Worm (Caenorhabditis elegans) whole organism, mixed stage, embryonic: ENCODE data around the gene ZK622.4.

ENCODE experiments used
- blmp-1 ChIP-seq: fragments of 150-350 bp; optimal IDR thresholded peaks from 2 replicates; lab custom pipeline; 2014; ENCODE audit warnings: missing biosample characterization, missing genetic modification characterization
- ceh-43 ChIP-seq: fragments of 200-800 bp; sonication (Bioruptor generic); optimal IDR thresholded peaks from 2 replicates; lab custom pipeline; 2018; ENCODE audit warnings: mild to moderate bottlenecking, missing genetic modification characterization, moderate library complexity, missing compliant biosample characterization
- drap-1 ChIP-seq: fragments of 200-800 bp; sonication (Bioruptor generic); optimal IDR thresholded peaks from 3 replicates; lab custom pipeline; 2018; ENCODE audit warnings: mild to moderate bottlenecking, missing genetic modification characterization, missing compliant biosample characterization
- lin-13 ChIP-seq: fragments of 150-350 bp; optimal IDR thresholded peaks from 2 replicates; lab custom pipeline; 2014; ENCODE audit warnings: missing biosample characterization, missing genetic modification characterization
- lsy-2 ChIP-seq: fragments of 150-350 bp; optimal IDR thresholded peaks from 2 replicates; lab custom pipeline; 2014; ENCODE audit warnings: missing biosample characterization, missing genetic modification characterization
- nhr-76 ChIP-seq: sonication (generic microtip); optimal IDR thresholded peaks from 2 replicates; lab custom pipeline; 2017; ENCODE audit warnings: missing biosample characterization, missing genetic modification characterization
- pha-4 ChIP-seq: fragments of 150-350 bp; optimal IDR thresholded peaks from 2 replicates; lab custom pipeline; 2018; ENCODE audit warnings: missing biosample characterization, missing genetic modification reagents, missing genetic modification characterization
- unc-120 ChIP-seq: sonication (generic microtip); optimal IDR thresholded peaks from 2 replicates; lab custom pipeline; 2017; ENCODE audit warnings: missing genetic modification characterization, missing compliant biosample characterization; ENCODE audit not compliant: poor library complexity, severe bottlenecking
- unc-39 ChIP-seq: fragments of 150-350 bp; optimal IDR thresholded peaks from 2 replicates; lab custom pipeline; 2014; ENCODE audit warnings: missing biosample characterization, missing genetic modification characterization
- ztf-11 ChIP-seq: fragments of 150-350 bp; optimal IDR thresholded peaks from 2 replicates; lab custom pipeline; 2014; ENCODE audit warnings: missing biosample characterization, missing genetic modification characterization

DNA sequence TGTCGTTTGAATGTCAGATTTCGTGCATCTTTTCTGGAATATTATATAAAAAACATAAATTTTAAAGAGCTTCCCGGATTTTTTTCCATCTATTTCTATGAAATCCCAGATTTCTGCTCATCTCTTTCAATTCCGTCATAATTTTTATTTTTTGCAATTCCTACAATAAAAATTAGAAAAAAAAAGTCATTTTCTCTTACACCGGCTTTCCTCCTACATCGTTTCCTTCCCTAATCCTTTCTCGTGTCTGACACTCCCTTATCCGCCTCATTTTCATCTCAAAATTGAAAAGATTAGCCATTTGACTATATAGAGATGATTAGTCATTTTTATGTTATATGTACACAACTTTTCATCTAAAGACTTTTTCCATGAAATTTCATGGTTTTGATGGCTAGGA lies 18.3 kb downstream of the ZK622.4 start:
- TF ChIP-seq lin-13 (no peak), drap-1 (no peak), unc-120 (tag; lab: Kevin White, UChicago) (no peak), ztf-11 (no peak), nhr-76 (tag; lab: Kevin White, UChicago) (no peak), pha-4 (tag; lab: Kevin White, UChicago) (no peak), blmp-1 (tag; lab: Kevin White, UChicago) (no peak), unc-39 (tag; lab: Kevin White, UChicago) (no peak), ceh-43 (GFP tag; lab: Kevin White, UChicago) (no peak), lsy-2 (tag; lab: Kevin White, UChicago) (no peak)
